Fruit fly (Drosophila melanogaster) whole organism, embryonic: ENCODE measurements around the gene TwdlC.

Experiments
- B-H2 ChIP-seq: fragments of 200-800 bp; sonication (Bioruptor generic); optimal IDR thresholded peaks from 2 replicates; lab custom pipeline; 2018; ENCODE audit warnings: missing biosample characterization, mild to moderate bottlenecking, missing genetic modification characterization
- CG10366 ChIP-seq: fragments of 200-800 bp; sonication (Bioruptor generic); IDR thresholded peaks from 2 replicates; pipeline ENCODE4 v1.3.6; 2022; ENCODE audit warnings: missing biosample characterization, missing genetic modification characterization
- CG10543 ChIP-seq: fragments of 200-800 bp; sonication (Bioruptor generic); optimal IDR thresholded peaks from 3 replicates; lab custom pipeline; 2017; ENCODE audit warnings: missing biosample characterization, mild to moderate bottlenecking, missing genetic modification characterization, moderate library complexity
- CG11695 ChIP-seq: fragments of 200-800 bp; sonication (Bioruptor generic); IDR thresholded peaks from 3 replicates; pipeline ENCODE4 v1.3.6; 2022; ENCODE audit warnings: missing biosample characterization, missing genetic modification characterization
- CG15269 ChIP-seq: fragments of 200-800 bp; sonication (Bioruptor generic); optimal IDR thresholded peaks from 2 replicates; lab custom pipeline; 2018; ENCODE audit warnings: missing biosample characterization, mild to moderate bottlenecking, missing genetic modification characterization, moderate library complexity
- CG17802 ChIP-seq: fragments of 200-800 bp; sonication (Bioruptor generic); optimal IDR thresholded peaks from 2 replicates; lab custom pipeline; 2018; ENCODE audit warnings: missing biosample characterization, mild to moderate bottlenecking, missing genetic modification characterization, moderate library complexity
- CG3281 ChIP-seq: fragments of 200-800 bp; sonication (Bioruptor generic); optimal IDR thresholded peaks from 3 replicates; lab custom pipeline; 2017; ENCODE audit warnings: missing biosample characterization, mild to moderate bottlenecking, missing genetic modification characterization
- CG5180 ChIP-seq: fragments of 200-800 bp; sonication (Bioruptor generic); optimal IDR thresholded peaks from 3 replicates; lab custom pipeline; 2017; ENCODE audit warnings: missing biosample characterization, missing genetic modification characterization, mild to moderate bottlenecking, moderate library complexity, missing genetic modification reagents
- CG7271 ChIP-seq: fragments of 200-800 bp; sonication (Bioruptor generic); optimal IDR thresholded peaks from 2 replicates; lab custom pipeline; 2018; ENCODE audit warnings: missing biosample characterization, mild to moderate bottlenecking, missing genetic modification characterization, moderate library complexity
- CG7839 ChIP-seq: fragments of 200-800 bp; sonication (Bioruptor generic); optimal IDR thresholded peaks from 3 replicates; lab custom pipeline; 2018; ENCODE audit warnings: missing biosample characterization, mild to moderate bottlenecking, missing genetic modification characterization, moderate library complexity
- CG7928 ChIP-seq: fragments of 200-800 bp; sonication (Bioruptor generic); optimal IDR thresholded peaks from 2 replicates; lab custom pipeline; 2017; ENCODE audit warnings: missing biosample characterization, mild to moderate bottlenecking, missing genetic modification characterization
- Camta ChIP-seq: fragments of 200-800 bp; sonication (Bioruptor generic); optimal IDR thresholded peaks from 2 replicates; lab custom pipeline; 2016; ENCODE audit warnings: missing biosample characterization, missing genetic modification characterization
- CoRest ChIP-seq: fragments of 200-800 bp; sonication (Bioruptor generic); optimal IDR thresholded peaks from 3 replicates; lab custom pipeline; 2018; ENCODE audit warnings: missing biosample characterization, mild to moderate bottlenecking, missing genetic modification characterization, moderate library complexity
- Ets65A ChIP-seq: fragments of 200-800 bp; sonication (Bioruptor generic); peaks from one replicate; lab custom pipeline; 2016; ENCODE audit warnings: missing biosample characterization, missing genetic modification characterization
- HHEX ChIP-seq: fragments of 200-800 bp; sonication (Bioruptor generic); optimal IDR thresholded peaks from 3 replicates; lab custom pipeline; 2017; ENCODE audit warnings: missing biosample characterization, mild to moderate bottlenecking, missing genetic modification characterization, missing genetic modification reagents
- HLH3B ChIP-seq: fragments of 200-800 bp; sonication (Bioruptor generic); IDR thresholded peaks from 2 replicates; pipeline ENCODE4 v1.3.6; 2022; ENCODE audit warnings: missing biosample characterization, missing genetic modification characterization
- Hr51 ChIP-seq, 2 experiments: fragments of 200-800 bp; sonication (Bioruptor generic); optimal IDR thresholded peaks; 2 replicates in 1 of 2; 3 replicates in 1 of 2; lab custom pipeline; 2016 to 2018; ENCODE audit warnings: missing biosample characterization in 2 of 2, missing genetic modification characterization in 2 of 2, mild to moderate bottlenecking in 1 of 2, moderate library complexity in 1 of 2
- Oli ChIP-seq: fragments of 200-800 bp; sonication (Bioruptor generic); optimal IDR thresholded peaks from 2 replicates; lab custom pipeline; 2018; ENCODE audit warnings: missing biosample characterization, mild to moderate bottlenecking, missing genetic modification characterization, moderate library complexity
- Poxn ChIP-seq: fragments of 200-800 bp; sonication (Bioruptor generic); IDR thresholded peaks from 2 replicates; pipeline ENCODE4 v1.3.6; 2022; ENCODE audit warnings: missing biosample characterization, missing genetic modification characterization
- Ptx1 ChIP-seq: fragments of 200-800 bp; sonication (Bioruptor generic); IDR thresholded peaks from 2 replicates; pipeline ENCODE4 v1.3.6; 2022; ENCODE audit warnings: missing biosample characterization, missing genetic modification characterization
- Side ChIP-seq: fragments of 200-800 bp; sonication (Bioruptor generic); optimal IDR thresholded peaks from 2 replicates; lab custom pipeline; 2016; ENCODE audit warnings: missing biosample characterization, missing genetic modification characterization
- Usf ChIP-seq: fragments of 200-800 bp; sonication (Bioruptor generic); optimal IDR thresholded peaks from 2 replicates; lab custom pipeline; 2017; ENCODE audit warnings: missing genotype, missing biosample characterization, missing genetic modification characterization
- Vsx1 ChIP-seq: fragments of 200-800 bp; sonication (Bioruptor generic); optimal IDR thresholded peaks from 2 replicates; lab custom pipeline; 2017; ENCODE audit warnings: missing biosample characterization, mild to moderate bottlenecking, missing genetic modification characterization, missing genetic modification reagents
- Xbp1 ChIP-seq: fragments of 200-800 bp; sonication (Bioruptor generic); optimal IDR thresholded peaks from 3 replicates; lab custom pipeline; 2016; ENCODE audit warnings: missing biosample characterization, mild to moderate bottlenecking, missing genetic modification characterization
- Xrp1 ChIP-seq: fragments of 200-800 bp; sonication (Bioruptor generic); IDR thresholded peaks from 2 replicates; pipeline ENCODE4 v1.3.6; 2022; ENCODE audit warnings: missing biosample characterization, missing genetic modification characterization
- ara ChIP-seq: fragments of 200-800 bp; sonication (Bioruptor generic); IDR thresholded peaks from 2 replicates; pipeline ENCODE4 v1.3.6; 2022; ENCODE audit warnings: missing biosample characterization, missing genetic modification characterization
- az2 ChIP-seq: fragments of 200-800 bp; sonication (Bioruptor generic); optimal IDR thresholded peaks from 3 replicates; lab custom pipeline; 2016; ENCODE audit warnings: missing biosample characterization, missing genetic modification characterization
- bab2 ChIP-seq: fragments of 200-800 bp; sonication (Bioruptor generic); optimal IDR thresholded peaks from 2 replicates; lab custom pipeline; 2016; ENCODE audit warnings: missing biosample characterization, missing genetic modification characterization
- br ChIP-seq: fragments of >200 bp; optimal IDR thresholded peaks from 2 replicates; lab custom pipeline; 2017
- chinmo ChIP-seq: fragments of 200-800 bp; sonication (Bioruptor generic); IDR thresholded peaks from 4 replicates; pipeline ENCODE4 v1.3.6; 2022; ENCODE audit warnings: missing biosample characterization, missing genetic modification characterization; ENCODE audit not compliant: partially characterized antibody
- ci ChIP-seq: fragments of 200-800 bp; sonication (Bioruptor generic); IDR thresholded peaks from 3 replicates; pipeline ENCODE4 v1.3.6; 2022; ENCODE audit warnings: missing biosample characterization, missing genetic modification characterization
- corto ChIP-seq: fragments of 200-800 bp; sonication (Bioruptor generic); optimal IDR thresholded peaks from 2 replicates; lab custom pipeline; 2016; ENCODE audit warnings: missing biosample characterization, mild to moderate bottlenecking, missing genetic modification characterization, moderate library complexity
- danr ChIP-seq: fragments of 200-800 bp; sonication (Bioruptor generic); IDR thresholded peaks from 2 replicates; pipeline ENCODE4 v1.3.6; 2022; ENCODE audit warnings: missing biosample characterization, missing genetic modification characterization
- dmrt99B ChIP-seq: fragments of 200-800 bp; sonication (Bioruptor generic); optimal IDR thresholded peaks from 2 replicates; lab custom pipeline; 2018; ENCODE audit warnings: missing biosample characterization, mild to moderate bottlenecking, missing genetic modification characterization, moderate library complexity
- exex ChIP-seq: fragments of 200-800 bp; sonication (Bioruptor generic); optimal IDR thresholded peaks from 4 replicates; lab custom pipeline; 2018; ENCODE audit warnings: missing biosample characterization, mild to moderate bottlenecking, missing genetic modification characterization, moderate library complexity
- fru ChIP-seq: fragments of >200 bp; optimal IDR thresholded peaks from 2 replicates; lab custom pipeline; 2017
- ftz-f1 ChIP-seq: fragments of 200-800 bp; sonication (Bioruptor generic); optimal IDR thresholded peaks from 2 replicates; lab custom pipeline; 2016; ENCODE audit warnings: missing biosample characterization, missing genetic modification characterization
- jumu ChIP-seq: fragments of 200-800 bp; sonication (Bioruptor generic); optimal IDR thresholded peaks from 3 replicates; lab custom pipeline; 2016; ENCODE audit warnings: missing biosample characterization, missing genetic modification characterization
- kah ChIP-seq: fragments of 200-800 bp; sonication (Bioruptor generic); optimal IDR thresholded peaks from 2 replicates; lab custom pipeline; 2018; ENCODE audit warnings: missing biosample characterization, mild to moderate bottlenecking, missing genetic modification characterization
- knrl ChIP-seq: fragments of 200-800 bp; sonication (Bioruptor generic); IDR thresholded peaks from 3 replicates; pipeline ENCODE4 v1.3.6; 2022; ENCODE audit warnings: missing biosample characterization, missing genetic modification characterization; ENCODE audit not compliant: partially characterized antibody
- lbe ChIP-seq: fragments of 200-800 bp; sonication (Bioruptor generic); optimal IDR thresholded peaks from 2 replicates; lab custom pipeline; 2016; ENCODE audit warnings: missing biosample characterization, mild to moderate bottlenecking, missing genetic modification characterization
- mam ChIP-seq: fragments of 200-800 bp; sonication (Bioruptor generic); optimal IDR thresholded peaks from 3 replicates; lab custom pipeline; 2016; ENCODE audit warnings: missing biosample characterization, missing genetic modification characterization
- nau ChIP-seq: fragments of 200-800 bp; sonication (Bioruptor generic); optimal IDR thresholded peaks from 3 replicates; lab custom pipeline; 2017; ENCODE audit warnings: missing biosample characterization, mild to moderate bottlenecking, missing genetic modification characterization, missing genetic modification reagents
- otp ChIP-seq: fragments of 200-800 bp; sonication (Bioruptor generic); IDR thresholded peaks from 3 replicates; pipeline ENCODE4, ENCODE4 v1.3.6; 2022; ENCODE audit warnings: missing biosample characterization, missing genetic modification characterization
- sens ChIP-seq: fragments of 200-800 bp; sonication (Bioruptor generic); peaks from one replicate; lab custom pipeline; 2016; ENCODE audit warnings: missing biosample characterization, missing genetic modification characterization
- sr ChIP-seq: fragments of 200-800 bp; sonication (Bioruptor generic); IDR thresholded peaks from 3 replicates; pipeline ENCODE4 v1.3.6; 2022; ENCODE audit warnings: missing biosample characterization, missing genetic modification characterization
- tgo ChIP-seq: fragments of 200-800 bp; sonication (Bioruptor generic); IDR thresholded peaks from 3 replicates; pipeline ENCODE4 v1.3.6; 2022; ENCODE audit warnings: missing biosample characterization, missing genetic modification characterization
- trh ChIP-seq: fragments of 200-800 bp; sonication (Bioruptor generic); optimal IDR thresholded peaks from 2 replicates; lab custom pipeline; 2016; ENCODE audit warnings: missing biosample characterization, missing genetic modification characterization
- ttk ChIP-seq: fragments of 200-800 bp; sonication (Bioruptor generic); IDR thresholded peaks from 2 replicates; pipeline ENCODE4 v2.1.2; 2022; ENCODE audit warnings: missing biosample characterization, missing genetic modification characterization
- twi ChIP-seq: fragments of 200-800 bp; optimal IDR thresholded peaks from 2 replicates; lab custom pipeline; 2019; ENCODE audit warnings: missing biosample characterization, mild to moderate bottlenecking, missing genetic modification characterization, moderate library complexity
- yki ChIP-seq: fragments of >200 bp; optimal IDR thresholded peaks from 3 replicates; lab custom pipeline; 2018

Gene TwdlC

DNA sequence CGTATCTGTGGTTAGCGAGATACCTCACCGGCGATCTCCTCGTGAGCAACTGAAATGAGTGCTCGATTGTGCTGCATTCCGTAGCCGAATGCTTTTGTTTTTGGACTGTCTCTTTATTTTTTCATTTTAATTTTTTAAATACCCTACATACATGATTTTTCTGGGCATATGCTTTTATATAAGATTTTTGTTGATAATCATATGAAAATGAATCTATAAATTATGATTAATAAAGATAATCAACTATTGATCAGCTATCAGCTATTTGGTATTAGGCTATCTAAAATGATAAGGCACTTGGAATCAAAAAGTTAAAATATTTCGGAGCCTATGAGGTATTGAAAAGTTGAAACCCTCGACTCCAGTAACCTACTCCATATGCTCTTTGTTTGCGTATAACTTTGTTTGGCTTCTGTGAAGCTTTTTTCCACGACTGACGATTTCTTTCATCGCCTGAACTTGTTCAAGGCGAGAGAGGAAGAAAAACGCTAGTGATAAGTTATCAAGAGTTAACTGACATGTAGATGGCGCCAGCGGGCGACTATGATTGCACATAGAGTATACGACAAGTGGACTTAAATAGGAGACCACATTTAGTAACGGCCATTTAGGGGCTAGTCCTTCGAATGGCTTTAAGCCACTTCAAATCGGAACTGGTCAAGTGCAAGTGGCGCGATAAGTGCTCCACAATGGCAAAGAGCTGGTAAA is 4.7 kb upstream of the TwdlC start, which contains the start of gene CG31076 (continued):
- peak; percentile 28 for TF ChIP-seq CG5180 (GFP tag; lab: Kevin White, UChicago)
- peak; percentile 47 for TF ChIP-seq CG10543
- TF ChIP-seq Hr51 (GFP tag; optimal IDR thresholded peaks at IDR 0.05; lab: Kevin White, UChicago) = peak in 1 of 2 experiments; percentile 63
- TF ChIP-seq kah (GFP tag; lab: Kevin White, UChicago) = no peak
- TF ChIP-seq Xrp1 (GFP tag; lab: Robert Waterston, UW) = no peak; the same call in 1 of the 2 replicates
- peak; percentile 14 for TF ChIP-seq CG3281 (GFP tag; lab: Kevin White, UChicago)
- peak; percentile 14 for TF ChIP-seq Camta
- TF ChIP-seq CG15269 = peak; percentile 47
- TF ChIP-seq sens = peak; percentile 90
- TF ChIP-seq CG7928 = no peak
- no peak for TF ChIP-seq knrl (GFP tag; lab: Robert Waterston, UW)
- TF ChIP-seq danr (GFP tag; lab: Robert Waterston, UW) = no peak
- peak; percentile 78 for TF ChIP-seq lbe
- no peak for TF ChIP-seq bab2
- TF ChIP-seq ara (GFP tag; lab: Robert Waterston, UW) = no peak
- TF ChIP-seq ci (GFP tag; lab: Robert Waterston, UW) = 0 out of 3 replicates have a peak, but pooled peaks have one; percentile 30
- TF ChIP-seq exex (tag; lab: Kevin White, UChicago) = peak; percentile 65
- no peak for TF ChIP-seq Vsx1 (GFP tag; lab: Kevin White, UChicago)
- no peak for TF ChIP-seq trh (GFP tag; lab: Kevin White, UChicago)
- no peak for TF ChIP-seq twi
- TF ChIP-seq az2 (GFP tag; lab: Kevin White, UChicago) = peak; percentile 6
- no peak for TF ChIP-seq br (lab: Kevin White, UChicago)
- 0 out of 3 replicates have a peak, but pooled peaks have one; percentile 35 for TF ChIP-seq CG11695
- peak; percentile 34 for TF ChIP-seq Oli (tag; lab: Kevin White, UChicago)
- peak; percentile 49 for TF ChIP-seq Ptx1 (GFP tag; lab: Robert Waterston, UW)
- TF ChIP-seq B-H2 (GFP tag; lab: Kevin White, UChicago) = no peak
- no peak for TF ChIP-seq CG7271 (tag; lab: Kevin White, UChicago)
- TF ChIP-seq Usf (GFP tag; lab: Kevin White, UChicago) = no peak
- TF ChIP-seq ttk (GFP tag; lab: Robert Waterston, UW) = 0 out of 2 replicates have a peak, but pooled peaks have one; percentile 7
- peak; percentile 42 for TF ChIP-seq HLH3B (GFP tag; lab: Robert Waterston, UW)
- no peak for TF ChIP-seq sr
- TF ChIP-seq HHEX (GFP tag; lab: Kevin White, UChicago) = no peak
- TF ChIP-seq Poxn (GFP tag; lab: Robert Waterston, UW) = no peak
- TF ChIP-seq CG10366 (GFP tag; lab: Robert Waterston, UW) = no peak
- no peak for TF ChIP-seq jumu (GFP tag; lab: Kevin White, UChicago)
- TF ChIP-seq otp (GFP tag; lab: Robert Waterston, UW) = no peak
- peak; percentile 46; the same call in 2 of the 3 replicates for TF ChIP-seq tgo (GFP tag; lab: Robert Waterston, UW)
- no peak for TF ChIP-seq yki (lab: Kevin White, UChicago)
- peak; percentile 39 for TF ChIP-seq corto (GFP tag; lab: Kevin White, UChicago)
- no peak for TF ChIP-seq CG17802 (tag; lab: Kevin White, UChicago)
- peak; percentile 55 for TF ChIP-seq Ets65A (GFP tag; lab: Kevin White, UChicago)
- peak; percentile 43 for TF ChIP-seq nau (GFP tag; lab: Kevin White, UChicago)
- TF ChIP-seq Xbp1 (GFP tag; lab: Kevin White, UChicago) = peak; percentile 11
- TF ChIP-seq fru (lab: Kevin White, UChicago) = no peak
- TF ChIP-seq mam (GFP tag; lab: Kevin White, UChicago) = peak; percentile 9
- no peak for TF ChIP-seq Side (GFP tag; lab: Kevin White, UChicago)
- peak; percentile 51 for TF ChIP-seq CG7839 (tag; lab: Kevin White, UChicago)
- peak; percentile 89 for TF ChIP-seq ftz-f1 (GFP tag; lab: Kevin White, UChicago)
- peak; percentile 66 for TF ChIP-seq dmrt99B (tag; lab: Kevin White, UChicago)
- TF ChIP-seq chinmo (GFP tag; lab: Robert Waterston, UW) = 0 out of 4 replicates have a peak, but pooled peaks have one; percentile 57
- peak; percentile 35 for TF ChIP-seq CoRest (tag; lab: Kevin White, UChicago)
